Worm (Caenorhabditis elegans) whole organism, L4/young adult: Measurements from ENCODE around the gene irld-47.

ENCODE experiments used
- W03F9.2 ChIP-seq: fragments of 150-350 bp; optimal IDR thresholded peaks from 2 replicates; lab custom pipeline; 2014; ENCODE audit warnings: missing biosample characterization, missing genetic modification characterization
- him-1 ChIP-seq: sonication (generic microtip); optimal IDR thresholded peaks from 2 replicates; lab custom pipeline; 2016; ENCODE audit warnings: missing genotype, missing genetic modification reagents, missing genetic modification characterization, missing compliant biosample characterization

- TF ChIP-seq W03F9.2 (tag; lab: Kevin White, UChicago) (no peak), him-1 (tag; lab: Kevin White, UChicago) (no peak)
Observed at ce11 chrII:7866081-7866480, 43.7 kb upstream of the irld-47 start.
